Fruit fly (Drosophila melanogaster): ENCODE data around the gene lft.

The lft gene

DNA sequence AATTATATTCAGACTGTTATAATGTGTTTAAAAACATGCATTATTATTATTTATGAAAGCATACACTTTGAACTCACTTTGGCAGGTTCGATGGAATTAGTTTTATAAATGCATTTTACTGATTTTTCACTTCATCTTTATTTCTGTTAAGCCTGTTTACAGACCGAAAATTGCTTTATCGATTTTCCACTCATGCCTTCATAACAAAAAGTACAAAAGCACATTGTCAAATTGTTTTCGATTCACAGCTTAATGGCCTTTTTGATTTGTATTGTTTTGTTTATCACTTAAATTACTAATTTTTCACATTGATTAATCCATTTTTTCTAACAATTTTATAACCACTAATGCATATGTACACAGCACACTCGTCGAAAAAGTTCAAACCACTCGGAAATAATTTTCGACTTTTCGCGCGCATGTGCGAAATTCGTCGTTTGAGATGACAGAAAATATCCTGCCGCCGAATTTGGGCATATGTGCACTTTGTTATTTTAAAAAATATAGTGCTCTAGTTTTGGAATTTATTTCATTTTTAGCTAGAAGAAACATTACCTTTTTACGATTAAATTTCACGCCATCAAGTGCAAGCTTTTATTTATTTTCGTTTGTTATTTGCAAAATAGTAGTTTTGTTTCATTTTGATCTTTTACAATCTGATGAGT lies 9.5 kb downstream of the lft start, which contains the start of gene rho-5:
TSS of gene rho-5 (minus strand) at position 296 of the 665 bp plus-strand sequence.
- TF ChIP-seq CG9948 (tag; optimal IDR thresholded peaks at IDR 0.05) (no peak), CG15710 (tag; optimal IDR thresholded peaks at IDR 0.05) (no peak), Snoo (tag; optimal IDR thresholded peaks at IDR 0.05) (no peak), D1 (tag; optimal IDR thresholded peaks at IDR 0.05) (no peak), gl (tag; optimal IDR thresholded peaks at IDR 0.05) (no peak), CG12605 (GFP tag; IDR thresholded peaks at IDR 0.05) (no peak), EcR (GFP tag; optimal IDR thresholded peaks at IDR 0.05) (no peak), CG13204 (GFP tag; optimal IDR thresholded peaks at IDR 0.05) (no peak), CG17806 (tag; optimal IDR thresholded peaks at IDR 0.05) (no peak), Ets98B (GFP tag; IDR thresholded peaks at IDR 0.05) (no peak), CG34367 (tag; optimal IDR thresholded peaks at IDR 0.05) (no peak), CG14655 (GFP tag; optimal IDR thresholded peaks at IDR 0.05) (no peak), CG8159 (tag; optimal IDR thresholded peaks at IDR 0.05) (no peak), Pif1B (GFP tag; optimal IDR thresholded peaks at IDR 0.05) (no peak), CG8301 (tag; optimal IDR thresholded peaks at IDR 0.05) (no peak), fd96Ca (GFP tag; IDR thresholded peaks at IDR 0.05) (no peak), CG4496 (GFP tag; IDR thresholded peaks at IDR 0.05) (no peak), rn (GFP tag; IDR thresholded peaks at IDR 0.05) (no peak), Pif1A (GFP tag; optimal IDR thresholded peaks at IDR 0.05) (no peak), CG10348 (GFP tag; IDR thresholded peaks at IDR 0.05) (no peak)

DNA sequence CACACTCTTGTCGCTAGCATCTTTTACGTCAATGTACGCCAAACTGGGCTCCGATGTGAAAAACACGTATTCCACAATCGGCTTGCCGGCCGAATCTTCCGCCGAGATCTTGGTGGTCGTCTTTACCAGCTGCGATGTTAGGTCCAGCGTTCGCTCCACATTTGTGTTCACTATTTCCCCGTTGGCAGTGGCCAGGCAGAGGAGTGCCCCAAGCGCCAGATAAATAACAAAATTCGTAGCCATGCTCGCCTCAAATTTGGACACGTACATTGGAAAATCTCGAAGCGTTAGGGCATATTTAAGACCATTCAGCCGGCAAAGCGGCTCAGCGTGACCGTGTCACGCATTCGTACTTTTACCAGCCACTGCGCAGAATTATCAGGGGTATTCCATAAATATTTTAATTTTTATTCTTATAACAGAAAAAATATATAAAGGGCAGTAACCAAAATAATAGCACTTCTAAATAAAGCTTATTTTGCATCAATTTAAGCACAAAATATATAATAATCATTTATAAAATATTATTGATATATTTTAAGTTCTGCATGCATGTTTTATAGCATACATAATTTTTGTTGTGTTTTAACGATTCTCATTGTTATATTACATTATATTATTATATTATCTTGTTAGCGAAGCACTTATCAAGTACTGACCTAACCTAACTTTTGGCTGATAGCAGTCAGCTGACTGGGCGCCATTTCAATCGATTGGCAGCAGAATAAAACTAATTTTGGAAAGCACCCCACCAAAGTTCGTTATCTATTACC lies 11.4 kb downstream of the lft start, which contains the start of the genes CG33303 and dpr19:
TSS of gene CG33303 (minus strand) at position 294 of the 773 bp plus-strand sequence.
TSS of gene dpr19 (plus strand) at position 705 of the 773 bp plus-strand sequence.
- TF ChIP-seq CG32121 (GFP tag; IDR thresholded peaks at IDR 0.05) (peak; percentile 41), Ets98B (GFP tag; IDR thresholded peaks at IDR 0.05) (peak; percentile 50; the same call in 1 of the 2 replicates), CG4496 (GFP tag; IDR thresholded peaks at IDR 0.05) (peak; percentile 44; the same call in 1 of the 3 replicates), CG8301 (tag; optimal IDR thresholded peaks at IDR 0.05) (peak; percentile 44), Pif1B (GFP tag; optimal IDR thresholded peaks at IDR 0.05) (no peak), CG14655 (GFP tag; optimal IDR thresholded peaks at IDR 0.05) (no peak), D1 (tag; optimal IDR thresholded peaks at IDR 0.05) (peak; percentile 70), CG8159 (tag; optimal IDR thresholded peaks at IDR 0.05) (peak; percentile 56), Pif1A (GFP tag; optimal IDR thresholded peaks at IDR 0.05) (no peak), CG10348 (GFP tag; IDR thresholded peaks at IDR 0.05) (no peak), gl (tag; optimal IDR thresholded peaks at IDR 0.05) (no peak), CG15710 (tag; optimal IDR thresholded peaks at IDR 0.05) (peak; percentile 57), CG34367 (tag; optimal IDR thresholded peaks at IDR 0.05) (peak; percentile 25), CG17806 (tag; optimal IDR thresholded peaks at IDR 0.05) (peak; percentile 48), fd96Ca (GFP tag; IDR thresholded peaks at IDR 0.05) (no peak), rn (GFP tag; IDR thresholded peaks at IDR 0.05) (no peak), CG12605 (GFP tag; IDR thresholded peaks at IDR 0.05) (no peak), CG9948 (tag; optimal IDR thresholded peaks at IDR 0.05) (peak; percentile 44), Snoo (tag; optimal IDR thresholded peaks at IDR 0.05) (peak; percentile 43)

DNA sequence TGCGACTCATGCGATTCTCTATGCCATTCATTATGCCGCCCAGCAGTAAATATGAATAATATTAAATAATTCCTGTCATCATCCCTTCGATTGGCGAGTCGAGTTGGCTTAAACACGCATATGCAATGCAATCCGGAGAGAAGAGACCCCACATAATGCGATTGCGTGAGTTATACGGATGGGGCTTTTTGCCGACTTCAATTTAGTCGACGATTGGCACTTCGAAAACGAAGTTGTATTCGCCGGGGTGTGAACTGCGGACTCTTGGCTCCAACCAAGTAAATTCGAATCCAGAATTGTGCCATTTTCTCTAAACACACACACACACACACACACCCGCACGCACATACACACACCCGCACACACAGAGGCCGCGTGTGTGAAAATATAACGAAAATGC lies 12.0 kb downstream of the lft start:
- TF ChIP-seq CG4496 (GFP tag; IDR thresholded peaks at IDR 0.05) (no peak), CG14655 (GFP tag; optimal IDR thresholded peaks at IDR 0.05) (no peak), CG12605 (GFP tag; IDR thresholded peaks at IDR 0.05) (no peak), CG8159 (tag; optimal IDR thresholded peaks at IDR 0.05) (no peak), CG9948 (tag; optimal IDR thresholded peaks at IDR 0.05) (no peak), CG34367 (tag; optimal IDR thresholded peaks at IDR 0.05) (no peak), CG8301 (tag; optimal IDR thresholded peaks at IDR 0.05) (no peak), Snoo (tag; optimal IDR thresholded peaks at IDR 0.05) (no peak), D1 (tag; optimal IDR thresholded peaks at IDR 0.05) (no peak), Pif1A (GFP tag; optimal IDR thresholded peaks at IDR 0.05) (no peak), Ets98B (GFP tag; IDR thresholded peaks at IDR 0.05) (no peak), Pif1B (GFP tag; optimal IDR thresholded peaks at IDR 0.05) (no peak), CG10348 (GFP tag; IDR thresholded peaks at IDR 0.05) (no peak), CG13204 (GFP tag; optimal IDR thresholded peaks at IDR 0.05) (no peak), CG17806 (tag; optimal IDR thresholded peaks at IDR 0.05) (no peak), fd96Ca (GFP tag; IDR thresholded peaks at IDR 0.05) (no peak), gl (tag; optimal IDR thresholded peaks at IDR 0.05) (no peak), CG15710 (tag; optimal IDR thresholded peaks at IDR 0.05) (no peak)

DNA sequence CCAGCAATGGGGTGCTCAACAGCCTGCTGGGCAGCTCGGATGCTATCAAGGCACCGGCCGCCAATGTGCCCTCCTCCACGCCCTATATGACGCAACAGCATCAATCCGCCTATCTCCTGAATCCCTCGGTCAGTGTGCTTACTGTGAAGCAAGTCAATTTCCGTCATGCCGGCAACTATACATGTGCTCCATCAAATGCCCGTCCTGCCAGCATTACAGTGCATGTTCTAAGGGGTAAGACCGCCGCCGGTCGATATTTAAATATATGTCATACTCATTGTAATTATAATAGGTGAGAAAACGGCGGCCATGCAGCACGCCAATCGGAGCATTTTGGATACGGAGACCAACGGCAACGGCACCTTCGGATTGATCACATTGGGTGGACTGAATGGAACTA lies 14.4 kb downstream of the lft start:
- TF ChIP-seq CG12605 (GFP tag; IDR thresholded peaks at IDR 0.05) = no peak
- TF ChIP-seq CG8159 (tag; optimal IDR thresholded peaks at IDR 0.05) = no peak
- no peak for TF ChIP-seq CG10348 (GFP tag; IDR thresholded peaks at IDR 0.05)
- no peak for TF ChIP-seq Snoo (tag; optimal IDR thresholded peaks at IDR 0.05)
- no peak for TF ChIP-seq CG13204 (GFP tag; optimal IDR thresholded peaks at IDR 0.05)
- TF ChIP-seq CG17806 (tag; optimal IDR thresholded peaks at IDR 0.05) = no peak
- no peak for TF ChIP-seq CG4496 (GFP tag; IDR thresholded peaks at IDR 0.05)
- TF ChIP-seq rn (GFP tag; IDR thresholded peaks at IDR 0.05) = no peak
- no peak for TF ChIP-seq fd96Ca (GFP tag; IDR thresholded peaks at IDR 0.05)
- TF ChIP-seq CG9948 (tag; optimal IDR thresholded peaks at IDR 0.05) = no peak
- TF ChIP-seq gl (tag; optimal IDR thresholded peaks at IDR 0.05) = no peak
- no peak for TF ChIP-seq Ets98B (GFP tag; IDR thresholded peaks at IDR 0.05)
- TF ChIP-seq Pif1B (GFP tag; optimal IDR thresholded peaks at IDR 0.05) = no peak
- no peak for TF ChIP-seq Pif1A (GFP tag; optimal IDR thresholded peaks at IDR 0.05)
- no peak for TF ChIP-seq CG34367 (tag; optimal IDR thresholded peaks at IDR 0.05)
- TF ChIP-seq CG8301 (tag; optimal IDR thresholded peaks at IDR 0.05) = no peak
- TF ChIP-seq CG14655 (GFP tag; optimal IDR thresholded peaks at IDR 0.05) = no peak
- TF ChIP-seq CG32121 (GFP tag; IDR thresholded peaks at IDR 0.05) = no peak

DNA sequence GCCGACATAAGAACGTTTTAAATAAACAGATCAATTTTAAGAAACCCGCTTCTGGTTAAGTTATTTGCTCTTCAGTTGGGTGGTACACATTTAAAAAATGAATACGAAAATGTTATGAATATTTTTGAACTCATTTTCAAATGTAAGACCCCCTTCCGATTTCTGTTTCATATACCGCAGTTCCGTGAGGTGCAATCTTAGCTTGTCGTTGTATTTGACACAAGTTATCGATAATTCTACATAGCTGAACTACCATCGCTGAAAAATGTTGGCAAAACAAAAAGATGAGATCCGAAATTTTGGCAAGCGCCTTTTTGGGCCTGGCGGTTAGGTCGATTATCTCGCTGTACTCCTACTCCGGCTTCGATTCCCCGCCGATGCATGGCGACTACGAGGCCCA lies 15.6 kb downstream of the lft start, which contains the start of gene gny:
TSS of gene gny (plus strand) at position 239 of the 400 bp plus-strand sequence.
- TF ChIP-seq Pif1B (GFP tag; optimal IDR thresholded peaks at IDR 0.05) (no peak), CG10348 (GFP tag; IDR thresholded peaks at IDR 0.05) (no peak), Snoo (tag; optimal IDR thresholded peaks at IDR 0.05) (no peak), CG12605 (GFP tag; IDR thresholded peaks at IDR 0.05) (no peak), Ets98B (GFP tag; IDR thresholded peaks at IDR 0.05) (no peak), CG15710 (tag; optimal IDR thresholded peaks at IDR 0.05) (no peak), fd96Ca (GFP tag; IDR thresholded peaks at IDR 0.05) (no peak), rn (GFP tag; IDR thresholded peaks at IDR 0.05) (no peak), gl (tag; optimal IDR thresholded peaks at IDR 0.05) (no peak), EcR (GFP tag; optimal IDR thresholded peaks at IDR 0.05) (no peak), CG14655 (GFP tag; optimal IDR thresholded peaks at IDR 0.05) (no peak), CG34367 (tag; optimal IDR thresholded peaks at IDR 0.05) (no peak), CG8159 (tag; optimal IDR thresholded peaks at IDR 0.05) (no peak), CG9948 (tag; optimal IDR thresholded peaks at IDR 0.05) (no peak), CG13204 (GFP tag; optimal IDR thresholded peaks at IDR 0.05) (no peak), CG17806 (tag; optimal IDR thresholded peaks at IDR 0.05) (no peak), CG32121 (GFP tag; IDR thresholded peaks at IDR 0.05) (no peak), D1 (tag; optimal IDR thresholded peaks at IDR 0.05) (no peak)

All from whole organism, pupa.